Fruit fly (Drosophila melanogaster) whole organism, embryonic: ENCODE data around the gene schlank.
A peak's percentile ranks its signal among the peaks of the same experiment; 100 is the strongest.

Experiments used
- Bdp1 ChIP-seq: fragments of 200-800 bp; sonication (Bioruptor generic); optimal IDR thresholded peaks from 3 replicates; lab custom pipeline; 2016; ENCODE audit warnings: missing biosample characterization, missing genetic modification characterization
- CG10462 ChIP-seq: fragments of 200-800 bp; sonication (Bioruptor generic); optimal IDR thresholded peaks from 2 replicates; lab custom pipeline; 2016; ENCODE audit warnings: missing biosample characterization, missing genetic modification characterization
- CG12299 ChIP-seq: fragments of 200-800 bp; sonication (Bioruptor generic); optimal IDR thresholded peaks from 2 replicates; lab custom pipeline; 2018; ENCODE audit warnings: missing biosample characterization, mild to moderate bottlenecking, missing genetic modification characterization
- CG12659 ChIP-seq: fragments of 200-800 bp; sonication (Bioruptor generic); optimal IDR thresholded peaks from 3 replicates; lab custom pipeline; 2017; ENCODE audit warnings: mild to moderate bottlenecking, missing biosample characterization, missing genetic modification reagents, missing genetic modification characterization
- CG15479 ChIP-seq: fragments of 200-800 bp; sonication (Bioruptor generic); optimal IDR thresholded peaks from 3 replicates; lab custom pipeline; 2019; ENCODE audit warnings: missing biosample characterization, mild to moderate bottlenecking, missing genetic modification characterization, moderate library complexity
- CG15601 ChIP-seq: fragments of 200-800 bp; sonication (Bioruptor generic); optimal IDR thresholded peaks from 3 replicates; lab custom pipeline; 2019; ENCODE audit warnings: missing biosample characterization, mild to moderate bottlenecking, missing genetic modification characterization, moderate library complexity
- CG1832 ChIP-seq: fragments of 200-800 bp; sonication (Bioruptor generic); optimal IDR thresholded peaks from 2 replicates; lab custom pipeline; 2017; ENCODE audit warnings: missing biosample characterization, mild to moderate bottlenecking, missing genetic modification characterization, inconsistent platforms
- CG18599 ChIP-seq: fragments of 200-800 bp; sonication (Bioruptor generic); optimal IDR thresholded peaks from 3 replicates; lab custom pipeline; 2017; ENCODE audit warnings: missing biosample characterization, missing genetic modification characterization, mild to moderate bottlenecking, moderate library complexity, missing genetic modification reagents
- CG3281 ChIP-seq: fragments of 200-800 bp; sonication (Bioruptor generic); optimal IDR thresholded peaks from 3 replicates; lab custom pipeline; 2017; ENCODE audit warnings: missing biosample characterization, mild to moderate bottlenecking, missing genetic modification characterization
- CG34376 ChIP-seq: fragments of 200-800 bp; sonication (Bioruptor generic); optimal IDR thresholded peaks from 2 replicates; lab custom pipeline; 2018; ENCODE audit warnings: missing biosample characterization, mild to moderate bottlenecking, missing genetic modification characterization
- CG43689 ChIP-seq: fragments of 200-800 bp; sonication (Bioruptor generic); IDR thresholded peaks from 2 replicates; pipeline ENCODE4 v1.3.6; 2022; ENCODE audit warnings: missing biosample characterization, missing genetic modification characterization
- CG4424 ChIP-seq: fragments of 200-800 bp; sonication (Bioruptor generic); optimal IDR thresholded peaks from 3 replicates; lab custom pipeline; 2016; ENCODE audit warnings: missing biosample characterization, missing genetic modification characterization
- CG6654 ChIP-seq: fragments of 200-800 bp; sonication (Bioruptor generic); optimal IDR thresholded peaks from 2 replicates; lab custom pipeline; 2017; ENCODE audit warnings: missing biosample characterization, mild to moderate bottlenecking, missing genetic modification characterization
- CG8089 ChIP-seq: fragments of 200-800 bp; sonication (Bioruptor generic); optimal IDR thresholded peaks from 3 replicates; lab custom pipeline; 2016; ENCODE audit warnings: missing biosample characterization, missing genetic modification characterization
- CG8924 ChIP-seq: fragments of 200-800 bp; optimal IDR thresholded peaks from 3 replicates; lab custom pipeline; 2019; ENCODE audit warnings: missing biosample characterization, mild to moderate bottlenecking, missing genetic modification characterization, moderate library complexity
- Camta ChIP-seq: fragments of 200-800 bp; sonication (Bioruptor generic); optimal IDR thresholded peaks from 2 replicates; lab custom pipeline; 2016; ENCODE audit warnings: missing biosample characterization, missing genetic modification characterization
- Dfd ChIP-seq, 2 experiments: fragments of >200 bp; optimal IDR thresholded peaks; 2 replicates each; lab custom pipeline; 2017; ENCODE audit warnings: missing biosample characterization in 2 of 2, missing genetic modification characterization in 2 of 2
- Fer1 ChIP-seq: fragments of 200-800 bp; sonication (Bioruptor generic); optimal IDR thresholded peaks from 2 replicates; lab custom pipeline; 2017; ENCODE audit warnings: missing biosample characterization, mild to moderate bottlenecking, missing genetic modification characterization
- Lim3 ChIP-seq: fragments of 200-800 bp; sonication (Bioruptor generic); IDR thresholded peaks from 2 replicates; pipeline ENCODE4 v1.3.6; 2022; ENCODE audit warnings: missing biosample characterization, missing genetic modification characterization
- MESR4 ChIP-seq: fragments of 200-800 bp; sonication (Bioruptor generic); optimal IDR thresholded peaks from 2 replicates; lab custom pipeline; 2018; ENCODE audit warnings: missing biosample characterization, mild to moderate bottlenecking, missing genetic modification characterization, moderate library complexity
- Meics ChIP-seq: fragments of 200-800 bp; sonication (Bioruptor generic); optimal IDR thresholded peaks from 2 replicates; lab custom pipeline; 2017; ENCODE audit warnings: missing biosample characterization, mild to moderate bottlenecking, missing genetic modification characterization
- Mes4 ChIP-seq: fragments of 200-800 bp; sonication (Bioruptor generic); optimal IDR thresholded peaks from 2 replicates; lab custom pipeline; 2016; ENCODE audit warnings: missing biosample characterization, missing genetic modification characterization
- NC2α ChIP-seq: fragments of 200-800 bp; sonication (Bioruptor generic); optimal IDR thresholded peaks from 2 replicates; lab custom pipeline; 2016; ENCODE audit warnings: missing biosample characterization, missing genetic modification characterization
- Nf-YB ChIP-seq: fragments of 200-800 bp; sonication (Bioruptor generic); optimal IDR thresholded peaks from 3 replicates; lab custom pipeline; 2019; ENCODE audit warnings: missing biosample characterization, mild to moderate bottlenecking, missing genetic modification characterization, moderate library complexity
- Oaz ChIP-seq: fragments of 200-800 bp; sonication (Bioruptor generic); IDR thresholded peaks from 2 replicates; pipeline ENCODE4 v1.3.6; 2022; ENCODE audit warnings: missing biosample characterization, missing genetic modification characterization
- Rfx ChIP-seq: fragments of 200-800 bp; sonication (Bioruptor generic); IDR thresholded peaks from 2 replicates; pipeline ENCODE4 v1.3.6; 2022; ENCODE audit warnings: missing biosample characterization, missing genetic modification characterization
- Scr ChIP-seq: fragments of 200-800 bp; sonication (Bioruptor generic); IDR thresholded peaks from 2 replicates; pipeline ENCODE4 v1.3.6; 2022; ENCODE audit warnings: missing biosample characterization, missing genetic modification characterization; ENCODE audit not compliant: partially characterized antibody
- Side ChIP-seq: fragments of 200-800 bp; sonication (Bioruptor generic); optimal IDR thresholded peaks from 2 replicates; lab custom pipeline; 2016; ENCODE audit warnings: missing biosample characterization, missing genetic modification characterization
- Tbp ChIP-seq: fragments of >200 bp; optimal IDR thresholded peaks from 2 replicates; lab custom pipeline; 2018; ENCODE audit warnings: missing biosample characterization, missing genetic modification characterization
- Trl ChIP-seq, 3 experiments: fragments of >200 bp in 2 of 3; fragments of 200-800 bp in 1 of 3; sonication (Bioruptor generic) in 1 of 3; optimal IDR thresholded peaks; 2 replicates in 1 of 3; 3 replicates in 2 of 3; lab custom pipeline; 2016 to 2017; ENCODE audit warnings: missing biosample characterization in 1 of 3, missing genetic modification characterization in 1 of 3
- Usf ChIP-seq: fragments of 200-800 bp; sonication (Bioruptor generic); optimal IDR thresholded peaks from 2 replicates; lab custom pipeline; 2017; ENCODE audit warnings: missing genotype, missing biosample characterization, missing genetic modification characterization
- abd-A ChIP-seq: fragments of 200-800 bp; sonication (Bioruptor generic); optimal IDR thresholded peaks from 3 replicates; lab custom pipeline; 2019; ENCODE audit warnings: missing biosample characterization, mild to moderate bottlenecking, missing genetic modification characterization, moderate library complexity
- bcd ChIP-seq: fragments of 200-800 bp; sonication (Bioruptor generic); optimal IDR thresholded peaks from 2 replicates; lab custom pipeline; 2017; ENCODE audit warnings: missing biosample characterization, mild to moderate bottlenecking, missing genetic modification characterization
- cad ChIP-seq: fragments of >200 bp; optimal IDR thresholded peaks from 2 replicates; lab custom pipeline; 2017; ENCODE audit warnings: missing biosample characterization, missing genetic modification characterization
- caup ChIP-seq: fragments of 200-800 bp; sonication (Bioruptor generic); optimal IDR thresholded peaks from 3 replicates; lab custom pipeline; 2017; ENCODE audit warnings: missing biosample characterization, mild to moderate bottlenecking, missing genetic modification characterization, moderate library complexity; ENCODE audit not compliant: severe bottlenecking
- cg ChIP-seq: fragments of 200-800 bp; sonication (Bioruptor generic); optimal IDR thresholded peaks from 3 replicates; lab custom pipeline; 2019; ENCODE audit warnings: missing biosample characterization, mild to moderate bottlenecking, missing genetic modification characterization, moderate library complexity
- dm ChIP-seq: fragments of 200-800 bp; sonication (Bioruptor generic); optimal IDR thresholded peaks from 3 replicates; lab custom pipeline; 2016; ENCODE audit warnings: missing biosample characterization, missing genetic modification characterization
- dpn ChIP-seq, 2 experiments: fragments of 200-800 bp; sonication (Bioruptor generic); optimal IDR thresholded peaks; 3 replicates each; lab custom pipeline; 2016; ENCODE audit warnings: missing biosample characterization in 2 of 2, missing genetic modification characterization in 2 of 2
- fd64A ChIP-seq: fragments of 200-800 bp; sonication (Bioruptor generic); optimal IDR thresholded peaks from 3 replicates; lab custom pipeline; 2018; ENCODE audit warnings: missing biosample characterization, mild to moderate bottlenecking, missing genetic modification characterization
- nerfin-1 ChIP-seq: fragments of 200-800 bp; sonication (Bioruptor generic); optimal IDR thresholded peaks from 3 replicates; lab custom pipeline; 2019; ENCODE audit warnings: missing biosample characterization, mild to moderate bottlenecking, missing genetic modification characterization, moderate library complexity
- nom ChIP-seq: fragments of 200-800 bp; sonication (Bioruptor generic); optimal IDR thresholded peaks from 2 replicates; lab custom pipeline; 2017; ENCODE audit warnings: missing biosample characterization, missing genetic modification characterization, mild to moderate bottlenecking, moderate library complexity, missing genetic modification reagents
- org-1 ChIP-seq: fragments of 200-800 bp; sonication (Bioruptor generic); optimal IDR thresholded peaks from 2 replicates; lab custom pipeline; 2017; ENCODE audit warnings: missing biosample characterization, missing genetic modification characterization
- pnt ChIP-seq: fragments of 200-800 bp; sonication (Bioruptor generic); optimal IDR thresholded peaks from 3 replicates; lab custom pipeline; 2016; ENCODE audit warnings: missing biosample characterization, missing genetic modification characterization
- scrt ChIP-seq: fragments of 200-800 bp; sonication (Bioruptor generic); optimal IDR thresholded peaks from 2 replicates; lab custom pipeline; 2018; ENCODE audit warnings: missing biosample characterization, mild to moderate bottlenecking, missing genetic modification characterization, moderate library complexity
- sob ChIP-seq: fragments of 200-800 bp; sonication (Bioruptor generic); IDR thresholded peaks from 2 replicates; pipeline ENCODE4 v1.3.6; 2022; ENCODE audit warnings: missing biosample characterization, missing genetic modification characterization
- stwl ChIP-seq: fragments of 200-800 bp; sonication (Bioruptor generic); optimal IDR thresholded peaks from 3 replicates; lab custom pipeline; 2018; ENCODE audit warnings: missing biosample characterization, mild to moderate bottlenecking, missing genetic modification characterization, moderate library complexity
- trh ChIP-seq: fragments of 200-800 bp; sonication (Bioruptor generic); optimal IDR thresholded peaks from 2 replicates; lab custom pipeline; 2016; ENCODE audit warnings: missing biosample characterization, missing genetic modification characterization
- ttk ChIP-seq: fragments of 200-800 bp; sonication (Bioruptor generic); IDR thresholded peaks from 2 replicates; pipeline ENCODE4 v2.1.2; 2022; ENCODE audit warnings: missing biosample characterization, missing genetic modification characterization

schlank gene

dm6 chrX:6278879-6279628 is 12.0 kb upstream of the schlank start (continued):
- TF ChIP-seq CG18599, result peak; percentile 52
- TF ChIP-seq Camta (GFP tag; lab: Kevin White, UChicago), result peak; percentile 41
- no peak for TF ChIP-seq CG10462
- peak; percentile 27 for TF ChIP-seq cad (GFP tag; lab: Kevin White, UChicago)
- TF ChIP-seq CG15479 (GFP tag; lab: Kevin White, UChicago), result peak; percentile 56
- peak; percentile 58 for TF ChIP-seq CG12659
- TF ChIP-seq Lim3 (GFP tag; lab: Robert Waterston, UW), result no peak
- 0 out of 2 replicates have a peak, but pooled peaks have one; percentile 38 for TF ChIP-seq Scr
- TF ChIP-seq Dfd (GFP tag; optimal IDR thresholded peaks at IDR 0.05; lab: Kevin White, UChicago), result no peak
- TF ChIP-seq Trl (optimal IDR thresholded peaks at IDR 0.05; lab: Kevin White, UChicago), result peak; percentile 68 to 82
- peak; percentile 43 for TF ChIP-seq Trl (GFP tag; optimal IDR thresholded peaks at IDR 0.05; lab: Kevin White, UChicago)
- TF ChIP-seq scrt, result peak; percentile 34
- TF ChIP-seq nerfin-1 (tag; lab: Kevin White, UChicago), result peak; percentile 25
- TF ChIP-seq Bdp1 (GFP tag; lab: Kevin White, UChicago), result no peak
- no peak for TF ChIP-seq Usf
- peak; percentile 32 for TF ChIP-seq Meics (GFP tag; lab: Kevin White, UChicago)
- TF ChIP-seq Side (GFP tag; lab: Kevin White, UChicago), result peak; percentile 36
- peak; percentile 55 for TF ChIP-seq CG34376 (GFP tag; lab: Kevin White, UChicago)
- no peak for TF ChIP-seq CG12299
- TF ChIP-seq caup, result peak; percentile 25
- peak; percentile 42 for TF ChIP-seq CG4424 (GFP tag; lab: Kevin White, UChicago)
- 0 out of 2 replicates have a peak, but pooled peaks have one; percentile 14 for TF ChIP-seq Rfx (GFP tag; lab: Robert Waterston, UW)
- peak; percentile 9 for TF ChIP-seq nom (GFP tag; lab: Kevin White, UChicago)
- TF ChIP-seq bcd (GFP tag; lab: Kevin White, UChicago), result peak; percentile 12
- peak; percentile 36 for TF ChIP-seq stwl (tag; lab: Kevin White, UChicago)
- TF ChIP-seq Tbp (GFP tag; lab: Kevin White, UChicago), result peak; percentile 94
- TF ChIP-seq ttk (GFP tag; lab: Robert Waterston, UW), result no peak
- TF ChIP-seq CG15601 (tag; lab: Kevin White, UChicago), result peak; percentile 23
- TF ChIP-seq dpn (GFP tag; optimal IDR thresholded peaks at IDR 0.05; lab: Kevin White, UChicago), result no peak
- peak; percentile 41 for TF ChIP-seq Nf-YB (GFP tag; lab: Kevin White, UChicago)
- peak; percentile 87 for TF ChIP-seq CG1832
- no peak for TF ChIP-seq Oaz (GFP tag; lab: Robert Waterston, UW)
- no peak for TF ChIP-seq CG6654 (GFP tag; lab: Kevin White, UChicago)
- peak; percentile 12 for TF ChIP-seq Fer1 (GFP tag; lab: Kevin White, UChicago)
- TF ChIP-seq CG3281, result peak; percentile 10
- TF ChIP-seq dm, result no peak
- TF ChIP-seq NC2α, result peak; percentile 63
- peak; percentile 87 for TF ChIP-seq cg (GFP tag; lab: Kevin White, UChicago)
- peak; percentile 43 for TF ChIP-seq abd-A (tag; lab: Kevin White, UChicago)
- TF ChIP-seq CG8089, result no peak
- no peak for TF ChIP-seq trh (GFP tag; lab: Kevin White, UChicago)
- no peak for TF ChIP-seq CG43689 (GFP tag; lab: Robert Waterston, UW)
- 0 out of 2 replicates have a peak, but pooled peaks have one; percentile 22 for TF ChIP-seq sob
- peak; percentile 26 for TF ChIP-seq CG8924 (tag; lab: Kevin White, UChicago)
- no peak for TF ChIP-seq pnt (GFP tag; lab: Kevin White, UChicago)
- TF ChIP-seq MESR4 (GFP tag; lab: Kevin White, UChicago), result peak; percentile 96
- TF ChIP-seq Mes4 (GFP tag; lab: Kevin White, UChicago), result peak; percentile 51
- TF ChIP-seq fd64A (GFP tag; lab: Kevin White, UChicago), result no peak
- peak; percentile 6 for TF ChIP-seq org-1
